Fruit fly (Drosophila melanogaster): ENCODE measurements around the gene CG33995.
A peak's percentile ranks its signal among the peaks of the same experiment; 100 is the strongest.

Gene CG33995

DNA sequence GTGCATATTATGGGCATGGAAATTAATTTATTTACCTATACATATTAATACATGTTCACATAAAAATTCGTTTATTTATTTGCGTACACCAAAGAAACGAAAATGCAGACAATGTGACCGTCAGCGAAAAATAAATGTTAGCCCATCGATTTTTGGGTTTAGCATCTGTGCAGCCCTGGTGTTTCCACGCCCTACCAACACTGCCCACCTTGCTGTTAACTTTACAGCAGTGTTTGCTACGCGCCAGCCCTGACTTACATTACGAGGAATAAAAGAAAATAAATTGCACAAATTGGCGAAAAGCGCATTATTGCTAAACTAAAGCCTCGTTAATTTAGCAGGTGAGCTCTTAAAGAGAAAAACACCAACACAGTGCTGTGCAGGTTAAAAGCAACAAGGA, at the start of gene CG33995, which contains the start of the genes CG44000 and CG44001:
CG33995 (plus strand) TSS at position 228 of the 400 bp plus-strand sequence.
CG44000 (plus strand) TSS at position 228 of the 400 bp plus-strand sequence.
CG44001 (plus strand) TSS at position 228 of the 400 bp plus-strand sequence.
- TF ChIP-seq dmrt93B (GFP tag; optimal IDR thresholded peaks at IDR 0.05) (peak; percentile 5), N (GFP tag; optimal IDR thresholded peaks at IDR 0.05) (no peak), jim (GFP tag; optimal IDR thresholded peaks at IDR 0.05) (no peak), CrebA (GFP tag; optimal IDR thresholded peaks at IDR 0.05; ENCODE audit: borderline replicate concordance) (no peak), sage (GFP tag; optimal IDR thresholded peaks at IDR 0.05) (peak; percentile 44), woc (GFP tag; optimal IDR thresholded peaks at IDR 0.05) (no peak), Sp1 (GFP tag; optimal IDR thresholded peaks at IDR 0.05) (peak; percentile 52), rgr (GFP tag; optimal IDR thresholded peaks at IDR 0.05) (peak; percentile 74), Hr83 (GFP tag; optimal IDR thresholded peaks at IDR 0.05; ENCODE audit: poor library complexity, severe bottlenecking) (peak; percentile 85), CG32264 (GFP tag; optimal IDR thresholded peaks at IDR 0.05) (no peak), Hnf4 (GFP tag; optimal IDR thresholded peaks at IDR 0.05) (no peak), Dfd (GFP tag; optimal IDR thresholded peaks at IDR 0.05) (no peak), Dif (GFP tag; optimal IDR thresholded peaks at IDR 0.05; ENCODE audit: partially characterized antibody) (no peak), br (GFP tag; optimal IDR thresholded peaks at IDR 0.05) (peak; percentile 61), Hr78 (GFP tag; optimal IDR thresholded peaks at IDR 0.05) (no peak), tai (GFP tag; optimal IDR thresholded peaks at IDR 0.05) (no peak), psq (GFP tag; optimal IDR thresholded peaks at IDR 0.05) (peak; percentile 7), dl (GFP tag; optimal IDR thresholded peaks at IDR 0.05; ENCODE audit: insufficient read depth in 1 of 2, partially characterized antibody in 2 of 2) (no peak), Mio (GFP tag; optimal IDR thresholded peaks at IDR 0.05) (no peak), Jra (GFP tag; optimal IDR thresholded peaks at IDR 0.05) (peak; percentile 31), sv (GFP tag; optimal IDR thresholded peaks at IDR 0.05) (peak; percentile 42), fru (GFP tag; optimal IDR thresholded peaks at IDR 0.05) (peak; percentile 50), OdsH (GFP tag; optimal IDR thresholded peaks at IDR 0.05) (peak; percentile 20), CG9705 (GFP tag; optimal IDR thresholded peaks at IDR 0.05) (peak; percentile 52), pan (optimal IDR thresholded peaks at IDR 0.05) (no peak), foxo (GFP tag; optimal IDR thresholded peaks at IDR 0.05) (peak in 1 of 2 experiments; percentile 74), ey (GFP tag; optimal IDR thresholded peaks at IDR 0.05) (peak; percentile 14), h (GFP tag; optimal IDR thresholded peaks at IDR 0.05) (peak; percentile 51), usp (GFP tag; optimal IDR thresholded peaks at IDR 0.05) (no peak), HLH106 (tag; optimal IDR thresholded peaks at IDR 0.05) (peak; percentile 48), Rel (GFP tag; optimal IDR thresholded peaks at IDR 0.05) (no peak), Rel (tag; optimal IDR thresholded peaks at IDR 0.05) (peak; percentile 57)

DNA sequence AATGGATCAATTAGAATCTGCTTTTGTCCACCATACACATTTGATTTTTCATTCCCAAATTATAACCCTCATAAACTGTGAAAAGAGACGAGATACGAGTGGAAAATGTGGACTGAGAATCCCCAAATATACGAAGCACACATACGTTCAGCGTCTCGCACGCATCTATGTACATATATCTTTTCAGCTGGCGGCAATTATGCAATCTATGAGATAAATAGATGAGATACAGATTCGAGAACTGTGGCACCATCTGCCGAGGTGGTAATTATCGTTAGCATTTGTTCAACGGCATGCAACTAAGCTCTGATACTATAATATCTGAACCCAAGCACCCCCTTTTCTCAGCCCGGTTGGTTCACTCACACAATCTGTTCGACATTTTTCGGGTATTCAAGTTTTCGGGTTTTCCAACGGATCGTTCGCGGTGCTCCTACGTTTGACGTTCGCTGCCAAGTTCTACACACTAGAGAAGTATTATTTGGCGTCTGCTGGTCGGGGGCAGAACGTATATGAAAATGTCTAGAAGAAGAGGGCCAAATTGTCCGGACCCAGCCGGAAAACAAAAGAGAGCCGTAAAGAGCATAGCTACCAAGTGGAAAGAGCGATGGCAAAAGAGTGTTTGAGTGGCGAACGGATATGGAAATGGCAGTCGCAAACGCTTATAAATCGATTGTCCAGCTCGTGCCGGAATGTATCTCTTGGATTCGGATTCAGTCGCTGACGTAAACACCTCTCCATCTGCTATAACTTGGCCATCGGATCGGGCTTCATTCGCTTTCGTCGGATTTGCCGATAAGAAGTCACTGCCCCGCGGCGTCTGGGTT, 47.8 kb upstream of the CG33995 start:
- TF ChIP-seq woc (GFP tag; optimal IDR thresholded peaks at IDR 0.05) (no peak), CG9705 (GFP tag; optimal IDR thresholded peaks at IDR 0.05) (no peak), Dfd (GFP tag; optimal IDR thresholded peaks at IDR 0.05) (no peak), pan (optimal IDR thresholded peaks at IDR 0.05) (no peak), CrebA (GFP tag; optimal IDR thresholded peaks at IDR 0.05; ENCODE audit: borderline replicate concordance) (no peak), tai (GFP tag; optimal IDR thresholded peaks at IDR 0.05) (no peak), sv (GFP tag; optimal IDR thresholded peaks at IDR 0.05) (no peak), N (GFP tag; optimal IDR thresholded peaks at IDR 0.05) (no peak)

DNA sequence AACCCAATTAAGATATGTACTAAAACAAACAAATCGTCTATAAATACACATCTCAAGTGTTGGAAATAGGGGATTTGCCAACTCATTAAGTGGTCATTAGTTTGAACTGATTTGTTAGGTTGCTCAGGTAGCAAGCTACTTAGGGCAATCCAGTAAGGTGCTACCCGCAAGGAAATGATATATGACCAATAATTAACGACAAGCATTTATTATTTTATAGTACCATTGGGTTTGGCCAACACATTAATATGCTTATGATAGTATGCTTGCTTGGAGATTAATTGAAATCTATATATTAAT, 47.3 kb upstream of the CG33995 start:
- no peak for TF ChIP-seq jim (GFP tag; optimal IDR thresholded peaks at IDR 0.05)
- no peak for TF ChIP-seq usp (GFP tag; optimal IDR thresholded peaks at IDR 0.05)

DNA sequence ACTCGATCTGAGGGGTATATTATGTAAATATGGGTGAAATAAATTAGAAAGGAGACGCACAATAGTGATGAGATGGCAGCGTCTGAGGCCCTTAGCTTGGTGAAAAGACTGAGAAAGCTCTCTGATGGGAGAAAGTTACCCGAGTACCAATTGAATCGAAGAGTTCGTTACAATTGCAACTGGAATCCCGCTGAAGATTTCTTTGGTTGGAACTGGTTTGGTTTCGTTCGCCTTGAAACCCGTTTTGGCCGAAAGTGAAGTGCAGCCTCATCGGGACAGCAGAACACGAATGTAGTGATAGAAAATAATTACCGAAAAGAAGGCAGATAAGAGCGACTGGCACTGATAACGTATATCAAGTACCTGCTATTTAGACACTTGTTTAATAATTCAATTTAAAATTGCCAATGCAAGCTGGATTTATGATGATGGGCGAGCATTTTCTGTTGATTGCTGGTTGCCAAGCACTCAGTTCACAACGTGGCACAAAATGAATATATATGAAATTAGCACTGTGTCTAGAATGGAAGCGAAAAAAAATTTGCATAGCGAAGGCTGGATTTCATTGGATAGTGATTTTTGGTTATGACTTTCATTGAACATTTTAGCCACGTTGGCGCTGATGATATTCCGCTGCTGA, 46.7 kb upstream of the CG33995 start:
- TF ChIP-seq Hr83 (GFP tag; optimal IDR thresholded peaks at IDR 0.05; ENCODE audit: poor library complexity, severe bottlenecking) (no peak), foxo (GFP tag; optimal IDR thresholded peaks at IDR 0.05) (no peak), Sp1 (GFP tag; optimal IDR thresholded peaks at IDR 0.05) (no peak), CG32264 (GFP tag; optimal IDR thresholded peaks at IDR 0.05) (no peak), CG9705 (GFP tag; optimal IDR thresholded peaks at IDR 0.05) (no peak), tai (GFP tag; optimal IDR thresholded peaks at IDR 0.05) (no peak), dsf (GFP tag; optimal IDR thresholded peaks at IDR 0.05; ENCODE audit: borderline replicate concordance) (no peak), Dif (GFP tag; optimal IDR thresholded peaks at IDR 0.05; ENCODE audit: partially characterized antibody) (no peak), OdsH (GFP tag; optimal IDR thresholded peaks at IDR 0.05) (no peak), Mio (GFP tag; optimal IDR thresholded peaks at IDR 0.05) (no peak), h (GFP tag; optimal IDR thresholded peaks at IDR 0.05) (no peak), GATAd (GFP tag; optimal IDR thresholded peaks at IDR 0.05) (no peak)
